Fruit fly (Drosophila melanogaster) whole organism, wandering third instar larva: Measurements from ENCODE around the gene CG5149.

Experiments used
- Abd-B ChIP-seq: fragments of >200 bp; optimal IDR thresholded peaks from 2 replicates; lab custom pipeline; 2017; ENCODE audit warnings: missing biosample characterization, missing genetic modification characterization
- Jra ChIP-seq: sonication (Bioruptor generic); optimal IDR thresholded peaks from 2 replicates; lab custom pipeline; 2016; ENCODE audit warnings: missing biosample characterization, missing genetic modification characterization
- OdsH ChIP-seq: fragments of 200-800 bp; sonication (Bioruptor generic); optimal IDR thresholded peaks from 2 replicates; lab custom pipeline; 2016; ENCODE audit warnings: missing biosample characterization, mild to moderate bottlenecking, missing genetic modification characterization
- dl ChIP-seq, 2 experiments: fragments of 175-275, 200-275 bp in 1 of 2; fragments of 200-275 bp in 1 of 2; sonication (Bioruptor generic); optimal IDR thresholded peaks; lab custom pipeline; 2018; ENCODE audit warnings: mild to moderate bottlenecking in 2 of 2, missing biosample characterization in 2 of 2, missing genetic modification characterization in 2 of 2, moderate library complexity in 2 of 2; ENCODE audit not compliant: partially characterized antibody in 2 of 2, insufficient read depth in 1 of 2
- jim ChIP-seq: fragments of 175-275, 200-325 bp; sonication (Bioruptor generic); optimal IDR thresholded peaks from 2 replicates; lab custom pipeline; 2016; ENCODE audit warnings: missing biosample characterization, mild to moderate bottlenecking, missing genetic modification characterization
- pan ChIP-seq: fragments of >200 bp; optimal IDR thresholded peaks from 2 replicates; lab custom pipeline; 2017
- psq ChIP-seq: fragments of 200-800 bp; sonication (Bioruptor generic); optimal IDR thresholded peaks from 3 replicates; lab custom pipeline; 2017; ENCODE audit warnings: missing biosample characterization, mild to moderate bottlenecking, missing genetic modification characterization, moderate library complexity

DNA sequence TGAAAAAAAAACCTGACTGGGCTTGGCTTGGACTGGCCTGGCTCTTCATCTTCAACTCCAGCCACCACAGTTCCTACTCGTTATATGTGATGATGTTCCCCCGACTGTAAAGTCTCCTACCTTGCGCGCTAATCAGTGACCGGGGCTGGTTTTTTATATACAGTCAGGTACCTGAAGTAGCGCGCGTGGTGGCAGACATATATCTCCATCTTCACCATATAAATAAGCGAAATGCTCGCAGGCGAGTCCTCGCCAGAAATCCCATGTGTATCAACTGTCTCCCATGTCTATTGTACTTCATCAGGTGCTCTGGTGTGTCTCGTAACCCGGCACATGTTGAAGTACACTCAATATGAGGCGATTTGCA, 37.6 kb upstream of the CG5149 start:
- TF ChIP-seq Jra (GFP tag; lab: Kevin White, UChicago) = no peak
- no peak for TF ChIP-seq OdsH (GFP tag; lab: Kevin White, UChicago)
- no peak for TF ChIP-seq jim (GFP tag; lab: Kevin White, UChicago)
- no peak for TF ChIP-seq pan (lab: Kevin White, UChicago)
- TF ChIP-seq dl (GFP tag; optimal IDR thresholded peaks at IDR 0.05; lab: Kevin White, UChicago; ENCODE audit: insufficient read depth in 1 of 2, partially characterized antibody in 2 of 2) = no peak
- no peak for TF ChIP-seq Abd-B (GFP tag; lab: Kevin White, UChicago)
- TF ChIP-seq psq (GFP tag; lab: Kevin White, UChicago) = no peak
